Worm (Caenorhabditis elegans): Measurements from ENCODE around the gene mec-14.

ce11 chrIII:7184022-7184421, 8.8 kb downstream of the mec-14 start, which contains the start of gene yju-2:
- no peak for TF ChIP-seq klf-2 (GFP tag; conservative IDR thresholded peaks at IDR 0.05)
- no peak for TF ChIP-seq ztf-29 (GFP tag; IDR thresholded peaks at IDR 0.05)
- TF ChIP-seq tab-1 (GFP tag; IDR thresholded peaks at IDR 0.05), result no peak
- no peak for TF ChIP-seq cog-1 (tag; optimal IDR thresholded peaks at IDR 0.05)
- TF ChIP-seq ref-1 (GFP tag; conservative IDR thresholded peaks at IDR 0.05), result no peak
- TF ChIP-seq T22C8.4 (GFP tag; IDR thresholded peaks at IDR 0.05), result no peak
